Worm (Caenorhabditis elegans): ENCODE results near the gene srw-142.

srw-142 gene

ce11 chrV:2958202-2958601 lies at the start of gene srw-142:
Gene srw-142 (minus strand): TSS chrV:2958302.
- TF ChIP-seq med-1 (GFP tag; optimal IDR thresholded peaks at IDR 0.05; ENCODE audit: insufficient read depth): no peak

ce11 chrV:3005964-3006363 lies 47.9 kb upstream of the srw-142 start, which contains the start of gene srw-112:
Gene srw-112 (minus strand): TSS chrV:3006064.
- no peak for TF ChIP-seq tab-1 (GFP tag; IDR thresholded peaks at IDR 0.05)
- no peak for TF ChIP-seq cog-1 (tag; optimal IDR thresholded peaks at IDR 0.05)
- TF ChIP-seq T22C8.4 (GFP tag; IDR thresholded peaks at IDR 0.05): no peak
- no peak for TF ChIP-seq klf-2 (GFP tag; conservative IDR thresholded peaks at IDR 0.05)
- TF ChIP-seq ztf-29 (GFP tag; IDR thresholded peaks at IDR 0.05): no peak
- TF ChIP-seq med-1 (GFP tag; optimal IDR thresholded peaks at IDR 0.05; ENCODE audit: insufficient read depth): no peak
- no peak for TF ChIP-seq ref-1 (GFP tag; conservative IDR thresholded peaks at IDR 0.05)
- no peak for TF ChIP-seq ztf-23 (GFP tag; IDR thresholded peaks at IDR 0.05)
- no peak for TF ChIP-seq flt-1 (GFP tag; IDR thresholded peaks at IDR 0.05)

- TF ChIP-seq ztf-29 (GFP tag; IDR thresholded peaks at IDR 0.05) (no peak), ztf-23 (GFP tag; IDR thresholded peaks at IDR 0.05) (no peak), T22C8.4 (GFP tag; IDR thresholded peaks at IDR 0.05) (no peak), tab-1 (GFP tag; IDR thresholded peaks at IDR 0.05) (no peak), med-1 (GFP tag; optimal IDR thresholded peaks at IDR 0.05; ENCODE audit: insufficient read depth) (no peak), flt-1 (GFP tag; IDR thresholded peaks at IDR 0.05) (no peak), ref-1 (GFP tag; conservative IDR thresholded peaks at IDR 0.05) (no peak), klf-2 (GFP tag; conservative IDR thresholded peaks at IDR 0.05) (no peak), cog-1 (tag; optimal IDR thresholded peaks at IDR 0.05) (no peak)
These were observed 41.6 kb upstream of the srw-142 start, which contains the start of gene srw-119 for ce11 chrV:2999736-3000135. Gene srw-119 (minus strand): TSS chrV:2999836.

- TF ChIP-seq ref-1 (GFP tag; conservative IDR thresholded peaks at IDR 0.05): no peak
- no peak for TF ChIP-seq med-1 (GFP tag; optimal IDR thresholded peaks at IDR 0.05; ENCODE audit: insufficient read depth)
- TF ChIP-seq cog-1 (tag; optimal IDR thresholded peaks at IDR 0.05): no peak
- TF ChIP-seq T22C8.4 (GFP tag; IDR thresholded peaks at IDR 0.05): no peak
- TF ChIP-seq flt-1 (GFP tag; IDR thresholded peaks at IDR 0.05): no peak
- no peak for TF ChIP-seq ztf-23 (GFP tag; IDR thresholded peaks at IDR 0.05)
- TF ChIP-seq tab-1 (GFP tag; IDR thresholded peaks at IDR 0.05): no peak
- TF ChIP-seq klf-2 (GFP tag; conservative IDR thresholded peaks at IDR 0.05): no peak
- no peak for TF ChIP-seq ztf-29 (GFP tag; IDR thresholded peaks at IDR 0.05)
These were observed 38.0 kb upstream of the srw-142 start, which contains the start of gene srw-120 for ce11 chrV:2996105-2996504. Gene srw-120 (minus strand): TSS chrV:2996205.

- TF ChIP-seq med-1 (GFP tag; optimal IDR thresholded peaks at IDR 0.05; ENCODE audit: insufficient read depth) (no peak), ref-1 (GFP tag; conservative IDR thresholded peaks at IDR 0.05) (no peak), tab-1 (GFP tag; IDR thresholded peaks at IDR 0.05) (no peak), ztf-23 (GFP tag; IDR thresholded peaks at IDR 0.05) (no peak), klf-2 (GFP tag; conservative IDR thresholded peaks at IDR 0.05) (no peak), cog-1 (tag; optimal IDR thresholded peaks at IDR 0.05) (no peak), flt-1 (GFP tag; IDR thresholded peaks at IDR 0.05) (no peak), T22C8.4 (GFP tag; IDR thresholded peaks at IDR 0.05) (no peak), ztf-29 (GFP tag; IDR thresholded peaks at IDR 0.05) (no peak)
These were observed 35.7 kb upstream of the srw-142 start, which contains the start of gene srw-115 for ce11 chrV:2993816-2994215. Gene srw-115 (minus strand): TSS chrV:2993916.

- TF ChIP-seq cog-1 (tag; optimal IDR thresholded peaks at IDR 0.05): no peak
- no peak for TF ChIP-seq T22C8.4 (GFP tag; IDR thresholded peaks at IDR 0.05)
- TF ChIP-seq klf-2 (GFP tag; conservative IDR thresholded peaks at IDR 0.05): no peak
- TF ChIP-seq ref-1 (GFP tag; conservative IDR thresholded peaks at IDR 0.05): no peak
- no peak for TF ChIP-seq flt-1 (GFP tag; IDR thresholded peaks at IDR 0.05)
- TF ChIP-seq ztf-23 (GFP tag; IDR thresholded peaks at IDR 0.05): no peak
- no peak for TF ChIP-seq ztf-29 (GFP tag; IDR thresholded peaks at IDR 0.05)
- no peak for TF ChIP-seq med-1 (GFP tag; optimal IDR thresholded peaks at IDR 0.05; ENCODE audit: insufficient read depth)
- TF ChIP-seq tab-1 (GFP tag; IDR thresholded peaks at IDR 0.05): no peak
These were observed 34.0 kb upstream of the srw-142 start for ce11 chrV:2992060-2992459.

ce11 chrV:2991485-2991884 lies 33.4 kb upstream of the srw-142 start, which contains the start of gene srw-121:
Gene srw-121 (minus strand): TSS chrV:2991585.
- TF ChIP-seq flt-1 (GFP tag; IDR thresholded peaks at IDR 0.05): no peak
- no peak for TF ChIP-seq T22C8.4 (GFP tag; IDR thresholded peaks at IDR 0.05)
- TF ChIP-seq ztf-29 (GFP tag; IDR thresholded peaks at IDR 0.05): no peak
- no peak for TF ChIP-seq cog-1 (tag; optimal IDR thresholded peaks at IDR 0.05)
- TF ChIP-seq tab-1 (GFP tag; IDR thresholded peaks at IDR 0.05): no peak
- TF ChIP-seq med-1 (GFP tag; optimal IDR thresholded peaks at IDR 0.05; ENCODE audit: insufficient read depth): no peak
- no peak for TF ChIP-seq ref-1 (GFP tag; conservative IDR thresholded peaks at IDR 0.05)
- TF ChIP-seq ztf-23 (GFP tag; IDR thresholded peaks at IDR 0.05): no peak
- TF ChIP-seq klf-2 (GFP tag; conservative IDR thresholded peaks at IDR 0.05): no peak

ce11 chrV:2987407-2987806 lies 29.3 kb upstream of the srw-142 start, which contains the start of gene srh-85:
Gene srh-85 (minus strand): TSS chrV:2987507.
- TF ChIP-seq ref-1 (GFP tag; conservative IDR thresholded peaks at IDR 0.05) (no peak), ztf-23 (GFP tag; IDR thresholded peaks at IDR 0.05) (no peak), klf-2 (GFP tag; conservative IDR thresholded peaks at IDR 0.05) (no peak), ztf-29 (GFP tag; IDR thresholded peaks at IDR 0.05) (no peak), T22C8.4 (GFP tag; IDR thresholded peaks at IDR 0.05) (no peak), tab-1 (GFP tag; IDR thresholded peaks at IDR 0.05) (no peak), cog-1 (tag; optimal IDR thresholded peaks at IDR 0.05) (no peak), med-1 (GFP tag; optimal IDR thresholded peaks at IDR 0.05; ENCODE audit: insufficient read depth) (no peak), flt-1 (GFP tag; IDR thresholded peaks at IDR 0.05) (no peak)

ce11 chrV:2985309-2985708 lies 27.2 kb upstream of the srw-142 start, which contains the start of gene srw-139:
Gene srw-139 (minus strand): TSS chrV:2985409.
- TF ChIP-seq tab-1 (GFP tag; IDR thresholded peaks at IDR 0.05) (no peak), ztf-29 (GFP tag; IDR thresholded peaks at IDR 0.05) (no peak), T22C8.4 (GFP tag; IDR thresholded peaks at IDR 0.05) (no peak), cog-1 (tag; optimal IDR thresholded peaks at IDR 0.05) (no peak), ref-1 (GFP tag; conservative IDR thresholded peaks at IDR 0.05) (no peak), flt-1 (GFP tag; IDR thresholded peaks at IDR 0.05) (no peak), klf-2 (GFP tag; conservative IDR thresholded peaks at IDR 0.05) (no peak)

- TF ChIP-seq klf-2 (GFP tag; conservative IDR thresholded peaks at IDR 0.05): no peak
- TF ChIP-seq tab-1 (GFP tag; IDR thresholded peaks at IDR 0.05): no peak
- TF ChIP-seq T22C8.4 (GFP tag; IDR thresholded peaks at IDR 0.05): no peak
- no peak for TF ChIP-seq cog-1 (tag; optimal IDR thresholded peaks at IDR 0.05)
- TF ChIP-seq ref-1 (GFP tag; conservative IDR thresholded peaks at IDR 0.05): no peak
- TF ChIP-seq med-1 (GFP tag; optimal IDR thresholded peaks at IDR 0.05; ENCODE audit: insufficient read depth): no peak
- TF ChIP-seq ztf-23 (GFP tag; IDR thresholded peaks at IDR 0.05): no peak
- TF ChIP-seq flt-1 (GFP tag; IDR thresholded peaks at IDR 0.05): no peak
- TF ChIP-seq ztf-29 (GFP tag; IDR thresholded peaks at IDR 0.05): no peak
These were observed 25.2 kb upstream of the srw-142 start, which contains the start of gene srw-117 for ce11 chrV:2983351-2983750. Gene srw-117 (minus strand): TSS chrV:2983451.
